Fruit fly (Drosophila melanogaster) whole organism, adult: ENCODE measurements around the gene Cpr.

Source experiments
- CG11617 ChIP-seq: fragments of 200-800 bp; sonication (Bioruptor generic); optimal IDR thresholded peaks from 2 replicates; lab custom pipeline; 2017; ENCODE audit warnings: mild to moderate bottlenecking, missing biosample characterization, missing genetic modification reagents, missing genetic modification characterization
- CG12768 ChIP-seq: fragments of 200-800 bp; sonication (Bioruptor generic); optimal IDR thresholded peaks from 2 replicates; lab custom pipeline; 2017; ENCODE audit warnings: missing biosample characterization, missing genetic modification characterization, mild to moderate bottlenecking, moderate library complexity, missing genetic modification reagents
- CG14711 ChIP-seq: fragments of 200-800 bp; sonication (Bioruptor generic); optimal IDR thresholded peaks from 2 replicates; lab custom pipeline; 2018; ENCODE audit warnings: missing biosample characterization, mild to moderate bottlenecking, missing genetic modification characterization, moderate library complexity
- CG1620 ChIP-seq: fragments of 200-800 bp; sonication (Bioruptor generic); optimal IDR thresholded peaks from 2 replicates; lab custom pipeline; 2016; ENCODE audit warnings: missing biosample characterization, missing genetic modification characterization
- CG33017 ChIP-seq: fragments of 200-800 bp; sonication (Bioruptor generic); optimal IDR thresholded peaks from 2 replicates; lab custom pipeline; 2018; ENCODE audit warnings: missing biosample characterization, mild to moderate bottlenecking, missing genetic modification characterization, moderate library complexity
- CG5204 ChIP-seq: fragments of 200-800 bp; sonication (Bioruptor generic); optimal IDR thresholded peaks from 2 replicates; lab custom pipeline; 2016; ENCODE audit warnings: missing biosample characterization, missing genetic modification characterization
- CG7045 ChIP-seq: fragments of 200-800 bp; sonication (Bioruptor generic); optimal IDR thresholded peaks from 2 replicates; lab custom pipeline; 2017; ENCODE audit warnings: missing biosample characterization, mild to moderate bottlenecking, missing genetic modification characterization
- CG7101 ChIP-seq: fragments of 200-800 bp; sonication (Bioruptor generic); optimal IDR thresholded peaks from 2 replicates; lab custom pipeline; 2018; ENCODE audit warnings: missing biosample characterization, mild to moderate bottlenecking, missing genetic modification characterization, moderate library complexity
- Clk ChIP-seq: fragments of 200-800 bp; sonication (Bioruptor generic); optimal IDR thresholded peaks from 2 replicates; lab custom pipeline; 2017; ENCODE audit warnings: missing biosample characterization, missing genetic modification characterization
- Crg-1 ChIP-seq: fragments of 200-800 bp; sonication (Bioruptor generic); optimal IDR thresholded peaks from 2 replicates; lab custom pipeline; 2016; ENCODE audit warnings: missing biosample characterization, missing genetic modification characterization
- Hr96 ChIP-seq: fragments of 200-800 bp; sonication (Bioruptor generic); optimal IDR thresholded peaks from 2 replicates; lab custom pipeline; 2016; ENCODE audit warnings: missing biosample characterization, missing genetic modification characterization
- Mnt ChIP-seq: fragments of 200-800 bp; sonication (Bioruptor generic); optimal IDR thresholded peaks from 2 replicates; lab custom pipeline; 2016; ENCODE audit warnings: missing biosample characterization, mild to moderate bottlenecking, missing genetic modification characterization
- bab1 ChIP-seq: fragments of 200-800 bp; sonication (Bioruptor generic); optimal IDR thresholded peaks from 3 replicates; lab custom pipeline; 2019; ENCODE audit warnings: missing biosample characterization, mild to moderate bottlenecking, missing genetic modification characterization, moderate library complexity
- cic ChIP-seq: fragments of 200-800 bp; sonication (Bioruptor generic); optimal IDR thresholded peaks from 2 replicates; lab custom pipeline; 2017; ENCODE audit warnings: missing biosample characterization, mild to moderate bottlenecking, missing genetic modification characterization, moderate library complexity
- cnc ChIP-seq, 2 experiments: fragments of >200 bp; optimal IDR thresholded peaks; 2 replicates each; lab custom pipeline; 2017
- kay ChIP-seq: fragments of 200-800 bp; sonication (Bioruptor generic); peaks from one replicate; lab custom pipeline; 2016; ENCODE audit warnings: missing biosample characterization, missing genetic modification characterization, borderline replicate concordance
- ovo ChIP-seq: fragments of 200-800 bp; sonication (Bioruptor generic); optimal IDR thresholded peaks from 2 replicates; lab custom pipeline; 2016; ENCODE audit warnings: missing biosample characterization, missing genetic modification characterization
- pad ChIP-seq: fragments of 200-800 bp; sonication (Bioruptor generic); optimal IDR thresholded peaks from 3 replicates; lab custom pipeline; 2017; ENCODE audit warnings: missing biosample characterization, missing genetic modification characterization, mild to moderate bottlenecking, moderate library complexity, missing genetic modification reagents
- tj ChIP-seq: fragments of 200-800 bp; sonication (Bioruptor generic); optimal IDR thresholded peaks from 3 replicates; lab custom pipeline; 2017; ENCODE audit warnings: missing biosample characterization, mild to moderate bottlenecking, missing genetic modification characterization, moderate library complexity
- toe ChIP-seq: fragments of 200-800 bp; sonication (Bioruptor generic); optimal IDR thresholded peaks from 2 replicates; lab custom pipeline; 2016; ENCODE audit warnings: missing biosample characterization, missing genetic modification characterization

The Cpr gene

dm6 chr2L:6351809-6352182, 13.2 kb downstream of the Cpr start:
- TF ChIP-seq cnc (optimal IDR thresholded peaks at IDR 0.05; lab: Kevin White, UChicago), result no peak
- TF ChIP-seq CG11617 (GFP tag; lab: Kevin White, UChicago), result peak; percentile 87
- peak; percentile 95 for TF ChIP-seq CG33017 (tag; lab: Kevin White, UChicago)
- peak; percentile 96 for TF ChIP-seq CG12768 (GFP tag; lab: Kevin White, UChicago)
- TF ChIP-seq Crg-1, result peak; percentile 74
- peak; percentile 98 for TF ChIP-seq cic (GFP tag; lab: Kevin White, UChicago)
- peak; percentile 95 for TF ChIP-seq CG7101 (tag; lab: Kevin White, UChicago)
- TF ChIP-seq CG14711, result peak; percentile 89
- TF ChIP-seq toe (GFP tag; lab: Kevin White, UChicago), result peak; percentile 94
- peak; percentile 55 for TF ChIP-seq ovo (GFP tag; lab: Kevin White, UChicago)
- TF ChIP-seq CG5204, result peak; percentile 95
- peak; percentile 64 for TF ChIP-seq CG1620 (GFP tag; lab: Kevin White, UChicago)
- TF ChIP-seq Mnt (GFP tag; lab: Kevin White, UChicago), result peak; percentile 85
- peak; percentile 91 for TF ChIP-seq CG7045 (GFP tag; lab: Kevin White, UChicago)
- peak; percentile 54 for TF ChIP-seq tj (GFP tag; lab: Kevin White, UChicago)
- TF ChIP-seq kay, result peak; percentile 98
- TF ChIP-seq bab1 (GFP tag; lab: Kevin White, UChicago), result peak; percentile 46
- TF ChIP-seq Clk (GFP tag; lab: Kevin White, UChicago), result peak; percentile 90
- peak; percentile 83 for TF ChIP-seq pad (GFP tag; lab: Kevin White, UChicago)
- peak; percentile 92 for TF ChIP-seq Hr96 (GFP tag; lab: Kevin White, UChicago)

- no peak for TF ChIP-seq cic (GFP tag; lab: Kevin White, UChicago)
- no peak for TF ChIP-seq CG12768 (GFP tag; lab: Kevin White, UChicago)
- no peak for TF ChIP-seq bab1 (GFP tag; lab: Kevin White, UChicago)
These were observed 15.6 kb downstream of the Cpr start, which contains the start of gene ppk7 for dm6 chr2L:6354231-6354630. TSS of gene ppk7 (minus strand) at chr2L:6354331.

dm6 chr2L:6354656-6355055, 16.0 kb downstream of the Cpr start, which contains the start of gene ppk14:
TSS of gene ppk14 (plus strand) at chr2L:6354956.
- TF ChIP-seq tj (GFP tag; lab: Kevin White, UChicago) (no peak), bab1 (GFP tag; lab: Kevin White, UChicago) (no peak), Clk (GFP tag; lab: Kevin White, UChicago) (no peak), cnc (optimal IDR thresholded peaks at IDR 0.05; lab: Kevin White, UChicago) (no peak), CG7101 (tag; lab: Kevin White, UChicago) (no peak), cic (GFP tag; lab: Kevin White, UChicago) (no peak), kay (no peak), ovo (GFP tag; lab: Kevin White, UChicago) (no peak), CG14711 (no peak), Hr96 (GFP tag; lab: Kevin White, UChicago) (no peak), CG12768 (GFP tag; lab: Kevin White, UChicago) (no peak)

DNA sequence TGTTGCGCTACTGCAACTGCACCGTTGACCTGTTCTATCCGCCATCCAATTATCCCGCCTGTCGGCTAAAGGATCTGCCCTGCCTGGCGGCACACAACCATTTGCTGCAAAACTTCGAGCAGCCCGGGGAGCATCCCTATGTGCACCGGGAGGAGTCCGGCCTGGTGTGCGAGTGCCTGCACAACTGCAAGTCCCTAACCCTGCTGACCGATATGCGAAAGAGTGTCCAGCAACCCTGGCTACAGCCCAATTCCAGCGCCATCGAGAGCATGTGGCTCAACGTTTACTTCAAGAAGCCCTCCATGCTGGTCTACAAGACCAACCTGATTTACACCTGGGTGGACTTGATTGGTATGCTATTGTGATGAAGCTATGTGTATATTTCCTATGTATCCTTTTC, 17.5 kb downstream of the Cpr start:
- TF ChIP-seq CG7045 (GFP tag; lab: Kevin White, UChicago) (no peak), ovo (GFP tag; lab: Kevin White, UChicago) (no peak)

DNA sequence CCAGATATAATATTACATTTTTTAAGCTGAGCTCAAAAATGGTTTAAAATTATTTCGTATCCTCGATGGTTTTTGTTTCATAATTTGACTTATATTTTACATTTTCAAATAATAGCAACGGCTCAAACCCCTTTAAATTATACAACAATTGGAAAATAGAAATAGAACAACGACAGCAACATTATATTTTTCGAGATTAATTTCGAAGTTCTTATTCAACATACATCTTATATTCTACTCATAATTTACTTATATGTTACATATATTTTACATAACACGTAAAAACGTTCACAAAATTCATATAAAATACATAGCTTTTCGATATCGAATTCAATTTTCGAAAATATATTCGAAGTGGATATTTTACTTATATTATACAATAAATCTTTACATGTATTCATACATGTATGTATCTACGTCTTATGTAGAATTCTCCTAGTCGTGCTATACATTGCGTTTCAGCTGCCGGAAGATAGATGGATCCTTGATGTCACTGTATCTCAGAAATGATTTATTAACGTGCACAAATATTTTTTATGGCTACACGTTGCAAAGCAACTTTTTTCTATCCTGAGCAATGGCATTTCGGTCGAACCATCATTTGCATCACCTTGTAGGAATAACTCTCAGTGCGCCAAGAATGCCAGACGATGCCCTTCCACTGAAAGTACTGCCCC, 18.2 kb downstream of the Cpr start:
- TF ChIP-seq cnc (optimal IDR thresholded peaks at IDR 0.05; lab: Kevin White, UChicago) (no peak), bab1 (GFP tag; lab: Kevin White, UChicago) (no peak), cic (GFP tag; lab: Kevin White, UChicago) (no peak)

DNA sequence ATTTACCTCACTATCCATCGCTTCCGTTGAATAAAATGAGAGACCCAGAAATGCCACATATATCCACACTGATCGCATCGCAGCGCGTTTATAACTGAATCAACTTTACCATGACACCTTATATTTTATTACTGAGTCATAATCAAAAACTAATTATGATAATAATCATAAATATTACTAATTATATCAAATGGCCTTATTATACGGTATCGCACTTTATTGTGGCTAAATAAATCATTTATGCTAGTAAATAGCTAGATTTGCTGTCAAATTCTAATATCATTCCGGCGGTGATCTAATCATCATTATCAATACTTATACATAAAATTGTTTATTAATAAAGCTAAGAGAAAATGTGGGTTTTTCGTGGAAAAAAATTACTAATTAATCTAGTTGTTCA, 19.6 kb downstream of the Cpr start, which contains the start of gene CG9500:
Gene CG9500, minus strand, starts transcription at position 101 of the 400 bp plus-strand sequence.
- TF ChIP-seq CG11617 (GFP tag; lab: Kevin White, UChicago), result no peak
- no peak for TF ChIP-seq CG7101 (tag; lab: Kevin White, UChicago)
- TF ChIP-seq CG33017 (tag; lab: Kevin White, UChicago), result no peak
- no peak for TF ChIP-seq toe (GFP tag; lab: Kevin White, UChicago)
- TF ChIP-seq cic (GFP tag; lab: Kevin White, UChicago), result no peak
- no peak for TF ChIP-seq CG1620 (GFP tag; lab: Kevin White, UChicago)
- no peak for TF ChIP-seq tj (GFP tag; lab: Kevin White, UChicago)
- TF ChIP-seq kay, result no peak
- no peak for TF ChIP-seq Clk (GFP tag; lab: Kevin White, UChicago)
- no peak for TF ChIP-seq Hr96 (GFP tag; lab: Kevin White, UChicago)
- TF ChIP-seq CG14711, result no peak
- no peak for TF ChIP-seq CG5204
- TF ChIP-seq Mnt (GFP tag; lab: Kevin White, UChicago), result no peak
- TF ChIP-seq CG7045 (GFP tag; lab: Kevin White, UChicago), result no peak
- no peak for TF ChIP-seq cnc (optimal IDR thresholded peaks at IDR 0.05; lab: Kevin White, UChicago)
- no peak for TF ChIP-seq bab1 (GFP tag; lab: Kevin White, UChicago)
- no peak for TF ChIP-seq ovo (GFP tag; lab: Kevin White, UChicago)
